Worm (Caenorhabditis elegans) whole organism, young adult: ENCODE data around the gene sre-3.

Experiments
- B0019.2 ChIP-seq: fragments of 200-800 bp; sonication (Bioruptor generic); conservative IDR thresholded peaks from 2 replicates; pipeline ENCODE4 v1.3.6; 2022; ENCODE audit warnings: missing genetic modification reagents, missing genetic modification characterization, missing compliant biosample characterization
- F10E7.11 ChIP-seq: sonication (generic microtip); optimal IDR thresholded peaks from 2 replicates; lab custom pipeline; 2017; ENCODE audit warnings: mild to moderate bottlenecking, missing genetic modification characterization, moderate library complexity, missing compliant biosample characterization
- F33H1.4 ChIP-seq: fragments of 200-800 bp; sonication (Bioruptor generic); IDR thresholded peaks from 2 replicates; pipeline ENCODE4 v1.3.6; 2022; ENCODE audit warnings: missing genetic modification reagents, missing genetic modification characterization, missing compliant biosample characterization
- F37B4.10 ChIP-seq: fragments of 200-800 bp; sonication (Bioruptor generic); IDR thresholded peaks from 2 replicates; pipeline ENCODE4 v1.3.6; 2022; ENCODE audit warnings: missing genetic modification characterization, missing compliant biosample characterization
- F55B11.4 ChIP-seq: sonication (generic microtip); optimal IDR thresholded peaks from 2 replicates; lab custom pipeline; 2016; ENCODE audit warnings: missing compliant biosample characterization, missing genetic modification characterization, borderline replicate concordance; ENCODE audit not compliant: insufficient read depth
- K11D2.4 ChIP-seq: fragments of 200-800 bp; sonication (Bioruptor generic); IDR thresholded peaks from 2 replicates; pipeline ENCODE4 v1.3.6; 2022; ENCODE audit warnings: missing genetic modification reagents, missing genetic modification characterization, missing compliant biosample characterization
- T07F8.4 ChIP-seq: sonication (generic microtip); optimal IDR thresholded peaks from 2 replicates; lab custom pipeline; 2016; ENCODE audit warnings: mild to moderate bottlenecking, missing genetic modification characterization, moderate library complexity, missing compliant biosample characterization
- Y53G8AR.9 ChIP-seq: fragments of 200-800 bp; sonication (Bioruptor generic); conservative IDR thresholded peaks from 2 replicates; pipeline ENCODE4 v1.3.6; 2022; ENCODE audit warnings: missing genetic modification reagents, missing genetic modification characterization, missing compliant biosample characterization
- Y56A3A.18 ChIP-seq: fragments of 200-800 bp; sonication (Bioruptor generic); IDR thresholded peaks from 2 replicates; pipeline ENCODE4 v1.3.6; 2022; ENCODE audit warnings: missing genetic modification reagents, missing genetic modification characterization, missing compliant biosample characterization
- ZK185.1 ChIP-seq: sonication (generic microtip); optimal IDR thresholded peaks from 2 replicates; lab custom pipeline; 2016; ENCODE audit warnings: mild to moderate bottlenecking, missing genetic modification characterization, missing compliant biosample characterization; ENCODE audit not compliant: poor library complexity, severe bottlenecking
- akir-1 ChIP-seq: fragments of 200-800 bp; sonication (Bioruptor generic); optimal IDR thresholded peaks from 2 replicates; lab custom pipeline; 2018; ENCODE audit warnings: mild to moderate bottlenecking, missing genetic modification characterization, moderate library complexity, missing compliant biosample characterization
- ama-1 ChIP-seq, 3 experiments: fragments of 150-350 bp in 1 of 3; sonication (generic microtip) in 2 of 3; optimal IDR thresholded peaks; 2 replicates each; lab custom pipeline; 2014 to 2018; ENCODE audit warnings: missing biosample characterization in 2 of 3, missing genetic modification characterization in 2 of 3, missing genetic modification reagents in 2 of 3
- atf-7 ChIP-seq: sonication (generic microtip); optimal IDR thresholded peaks from 2 replicates; lab custom pipeline; 2017; ENCODE audit warnings: mild to moderate bottlenecking, missing genetic modification characterization, missing compliant biosample characterization
- athp-1 ChIP-seq: sonication (generic microtip); optimal IDR thresholded peaks from 2 replicates; lab custom pipeline; 2017; ENCODE audit warnings: mild to moderate bottlenecking, missing genetic modification characterization, missing compliant biosample characterization
- attf-3 ChIP-seq: fragments of 200-800 bp; sonication (Bioruptor generic); conservative IDR thresholded peaks from 2 replicates; pipeline ENCODE4 v1.3.6; 2022; ENCODE audit warnings: missing genetic modification reagents, missing genetic modification characterization, missing compliant biosample characterization
- attf-5 ChIP-seq: fragments of 200-800 bp; sonication (Bioruptor generic); optimal IDR thresholded peaks from 2 replicates; lab custom pipeline; 2018; ENCODE audit warnings: mild to moderate bottlenecking, missing genetic modification characterization, missing compliant biosample characterization
- bed-2 ChIP-seq: fragments of 200-800 bp; sonication (Bioruptor generic); IDR thresholded peaks from 2 replicates; pipeline ENCODE4 v1.3.6; 2022; ENCODE audit warnings: missing genetic modification reagents, missing genetic modification characterization, missing compliant biosample characterization
- ceh-27 ChIP-seq: fragments of 200-800 bp; sonication (Bioruptor generic); optimal IDR thresholded peaks from 2 replicates; lab custom pipeline; 2018; ENCODE audit warnings: mild to moderate bottlenecking, missing genetic modification characterization, moderate library complexity, missing compliant biosample characterization
- ceh-40 ChIP-seq: fragments of 200-800 bp; sonication (Bioruptor generic); IDR thresholded peaks from 2 replicates; pipeline ENCODE4 v1.3.6; 2022; ENCODE audit warnings: missing genetic modification characterization, missing compliant biosample characterization
- ceh-91 ChIP-seq: fragments of 200-800 bp; sonication (Bioruptor generic); IDR thresholded peaks from 2 replicates; pipeline ENCODE4 v1.3.6; 2022; ENCODE audit warnings: missing genetic modification reagents, missing genetic modification characterization, missing compliant biosample characterization
- chd-7 ChIP-seq: sonication (generic microtip); optimal IDR thresholded peaks from 2 replicates; lab custom pipeline; 2016; ENCODE audit warnings: mild to moderate bottlenecking, missing genetic modification characterization, moderate library complexity, missing compliant biosample characterization
- dpff-1 ChIP-seq: sonication (generic microtip); optimal IDR thresholded peaks from 2 replicates; lab custom pipeline; 2017; ENCODE audit warnings: mild to moderate bottlenecking, missing genetic modification characterization, missing compliant biosample characterization
- him-1 ChIP-seq: sonication (generic microtip); optimal IDR thresholded peaks from 2 replicates; lab custom pipeline; 2016; ENCODE audit warnings: missing genotype, missing genetic modification reagents, missing genetic modification characterization, missing compliant biosample characterization
- hmg-1.2 ChIP-seq: fragments of 200-800 bp; sonication (Bioruptor generic); IDR thresholded peaks from 2 replicates; pipeline ENCODE4 v1.3.6; 2022; ENCODE audit warnings: missing genetic modification reagents, missing genetic modification characterization, missing compliant biosample characterization
- hsf-1 ChIP-seq: fragments of 200-800 bp; sonication (Bioruptor generic); IDR thresholded peaks from 2 replicates; pipeline ENCODE4 v1.3.6; 2022; ENCODE audit warnings: missing genetic modification reagents, missing genetic modification characterization, missing compliant biosample characterization
- let-526 ChIP-seq: fragments of 200-800 bp; sonication (Bioruptor generic); IDR thresholded peaks from 2 replicates; pipeline ENCODE4 v1.3.6; 2022; ENCODE audit warnings: missing genetic modification reagents, missing genetic modification characterization, missing compliant biosample characterization
- lin-40 ChIP-seq: sonication (generic microtip); optimal IDR thresholded peaks from 2 replicates; lab custom pipeline; 2016; ENCODE audit warnings: missing genetic modification characterization, mild to moderate bottlenecking, missing compliant biosample characterization, missing genotype, missing genetic modification reagents
- lin-54 ChIP-seq: fragments of 200-800 bp; sonication (Bioruptor generic); optimal IDR thresholded peaks from 2 replicates; lab custom pipeline; 2018; ENCODE audit warnings: mild to moderate bottlenecking, missing genetic modification characterization, missing compliant biosample characterization
- lir-1 ChIP-seq: fragments of 200-800 bp; sonication (Bioruptor generic); conservative IDR thresholded peaks from 2 replicates; pipeline ENCODE4 v1.3.6; 2022; ENCODE audit warnings: missing genetic modification reagents, missing genetic modification characterization, missing compliant biosample characterization
- lsl-1 ChIP-seq: fragments of 200-800 bp; sonication (Bioruptor generic); optimal IDR thresholded peaks from 2 replicates; lab custom pipeline; 2018; ENCODE audit warnings: mild to moderate bottlenecking, missing genetic modification characterization, moderate library complexity, missing compliant biosample characterization
- madf-3 ChIP-seq: fragments of 200-800 bp; sonication (Bioruptor generic); IDR thresholded peaks from 2 replicates; pipeline ENCODE4 v1.3.6; 2022; ENCODE audit warnings: missing genetic modification reagents, missing genetic modification characterization, missing compliant biosample characterization
- madf-6 ChIP-seq: fragments of 200-800 bp; sonication (Bioruptor generic); IDR thresholded peaks from 2 replicates; pipeline ENCODE4 v1.3.6; 2022; ENCODE audit warnings: missing genetic modification reagents, missing genetic modification characterization, missing compliant biosample characterization
- madf-8 ChIP-seq: fragments of 200-800 bp; sonication (Bioruptor generic); conservative IDR thresholded peaks from 2 replicates; pipeline ENCODE4 v1.3.6; 2022; ENCODE audit warnings: missing genetic modification reagents, missing genetic modification characterization, missing compliant biosample characterization
- mel-28 ChIP-seq: sonication (generic microtip); optimal IDR thresholded peaks from 2 replicates; lab custom pipeline; 2016; ENCODE audit warnings: borderline replicate concordance, mild to moderate bottlenecking, missing genetic modification characterization, missing compliant biosample characterization
- mxl-1 ChIP-seq: sonication (generic microtip); optimal IDR thresholded peaks from 2 replicates; lab custom pipeline; 2016; ENCODE audit warnings: missing genetic modification characterization, missing compliant biosample characterization
- nfyb-1 ChIP-seq: fragments of 200-800 bp; sonication (Bioruptor generic); IDR thresholded peaks from 2 replicates; pipeline ENCODE4 v1.3.6; 2022; ENCODE audit warnings: missing genetic modification reagents, missing genetic modification characterization, missing compliant biosample characterization
- nhr-90 ChIP-seq: sonication (generic microtip); optimal IDR thresholded peaks from 2 replicates; lab custom pipeline; 2016; ENCODE audit warnings: missing genotype, mild to moderate bottlenecking, missing genetic modification characterization, missing compliant biosample characterization
- pbrm-1 ChIP-seq: fragments of 200-800 bp; sonication (Bioruptor generic); IDR thresholded peaks from 2 replicates; pipeline ENCODE4 v1.3.6; 2022; ENCODE audit warnings: missing genetic modification reagents, missing genetic modification characterization, missing compliant biosample characterization
- pha-4 ChIP-seq: fragments of 150-350 bp; sonication (generic microtip); optimal IDR thresholded peaks from 2 replicates; lab custom pipeline; 2014; ENCODE audit warnings: missing biosample characterization, missing genetic modification reagents, missing genetic modification characterization
- rcor-1 ChIP-seq: fragments of 200-800 bp; sonication (Bioruptor generic); IDR thresholded peaks from 2 replicates; pipeline ENCODE4 v1.3.6; 2022; ENCODE audit warnings: missing genetic modification reagents, missing genetic modification characterization, missing compliant biosample characterization
- rec-8 ChIP-seq, 2 experiments: sonication (generic microtip); optimal IDR thresholded peaks; 2 replicates each; lab custom pipeline; 2016; ENCODE audit warnings: mild to moderate bottlenecking in 2 of 2, missing genetic modification characterization in 2 of 2, missing genetic modification reagents in 2 of 2, missing genotype in 2 of 2, missing biosample characterization in 1 of 2, missing compliant biosample characterization in 1 of 2, moderate library complexity in 1 of 2
- rpc-1 ChIP-seq, 2 experiments: fragments of 150-350 bp in 1 of 2; sonication (generic microtip) in 1 of 2; optimal IDR thresholded peaks; 2 replicates each; lab custom pipeline; 2014 to 2018; ENCODE audit warnings: missing biosample characterization in 1 of 2, missing genetic modification characterization in 1 of 2, missing genetic modification reagents in 1 of 2, missing genotype in 1 of 2
- sea-2 ChIP-seq: fragments of 200-800 bp; sonication (Bioruptor generic); IDR thresholded peaks from 2 replicates; pipeline ENCODE4 v1.3.6; 2022; ENCODE audit warnings: missing genetic modification characterization, missing compliant biosample characterization
- unc-62 ChIP-seq: fragments of 150-350 bp; optimal IDR thresholded peaks from 2 replicates; lab custom pipeline; 2014; ENCODE audit warnings: missing biosample characterization, missing genetic modification reagents, missing genetic modification characterization
- xnd-1 ChIP-seq: sonication (generic microtip); optimal IDR thresholded peaks from 2 replicates; lab custom pipeline; 2016; ENCODE audit warnings: missing genotype, missing genetic modification reagents, missing genetic modification characterization, missing compliant biosample characterization
- zim-3 ChIP-seq: sonication (generic microtip); optimal IDR thresholded peaks from 2 replicates; lab custom pipeline; 2017; ENCODE audit warnings: mild to moderate bottlenecking, missing genetic modification characterization, moderate library complexity, missing compliant biosample characterization
- ztf-28 ChIP-seq: fragments of 200-800 bp; sonication (Bioruptor generic); IDR thresholded peaks from 2 replicates; pipeline ENCODE4 v1.3.6; 2022; ENCODE audit warnings: missing genetic modification reagents, missing genetic modification characterization, missing compliant biosample characterization

sre-3 gene

DNA sequence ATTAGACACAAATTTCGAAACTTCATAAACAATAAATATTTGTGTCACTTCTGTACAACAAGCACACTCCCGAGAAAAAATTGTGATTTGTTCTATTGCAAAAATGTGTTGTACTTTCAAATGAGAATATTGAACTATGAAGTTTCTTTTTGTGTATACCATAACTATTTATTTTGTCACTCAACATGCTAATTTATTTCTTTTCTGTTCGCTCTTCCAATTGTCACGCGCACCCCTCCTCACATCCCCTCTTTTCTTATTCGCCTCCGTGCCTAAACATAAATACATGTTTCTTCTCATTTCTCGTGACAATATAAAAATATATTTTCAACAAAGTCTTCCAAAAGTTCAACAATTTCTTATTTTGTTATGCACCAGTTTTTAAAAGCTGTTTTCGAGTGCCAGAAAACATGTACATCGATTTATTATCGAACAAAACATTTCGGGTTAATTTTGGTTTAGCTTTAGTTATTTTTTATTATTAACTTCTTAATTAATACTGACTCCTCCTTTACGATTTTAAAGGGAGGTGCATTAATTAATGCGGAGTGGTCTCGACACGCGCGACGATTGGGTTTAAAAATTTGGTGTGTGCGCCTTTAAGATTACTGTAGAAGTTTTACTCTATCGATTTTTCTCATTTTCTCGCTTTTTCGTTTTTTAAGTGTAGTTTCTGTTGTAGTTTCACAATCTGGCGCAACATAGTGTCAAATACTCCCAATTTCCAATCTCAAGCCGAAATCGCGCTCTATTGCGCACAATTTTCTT is 8.6 kb downstream of the sre-3 start (continued):
- TF ChIP-seq bed-2 (no peak), hsf-1 (GFP tag; lab: Robert Waterston, UW) (no peak), zim-3 (tag; lab: Kevin White, UChicago) (no peak), Y56A3A.18 (no peak), Y53G8AR.9 (no peak), athp-1 (tag; lab: Kevin White, UChicago) (no peak), chd-7 (tag; lab: Kevin White, UChicago) (no peak), unc-62 (GFP tag; lab: Kevin White, UChicago) (peak; percentile 45), lsl-1 (peak; percentile 87), hmg-1.2 (no peak), F37B4.10 (GFP tag; lab: Robert Waterston, UW) (no peak), lin-40 (tag; lab: Kevin White, UChicago) (no peak), rec-8 (tag; optimal IDR thresholded peaks at IDR 0.05; lab: Kevin White, UChicago) (no peak), atf-7 (tag; lab: Kevin White, UChicago) (no peak), dpff-1 (no peak), madf-8 (GFP tag; lab: Robert Waterston, UW) (peak; percentile 70; the same call in 1 of the 2 replicates), ZK185.1 (no peak), F55B11.4 (tag; lab: Kevin White, UChicago) (no peak), T07F8.4 (no peak), lir-1 (GFP tag; lab: Robert Waterston, UW) (no peak), F10E7.11 (no peak), akir-1 (no peak), ztf-28 (no peak), nfyb-1 (GFP tag; lab: Robert Waterston, UW) (no peak), lin-54 (GFP tag; lab: Kevin White, UChicago) (no peak), pha-4 (no peak), mel-28 (tag; lab: Kevin White, UChicago) (no peak), sea-2 (no peak), ama-1 (optimal IDR thresholded peaks at IDR 0.05; lab: Kevin White, UChicago) (peak; percentile 21), ama-1 (GFP tag; optimal IDR thresholded peaks at IDR 0.05; lab: Kevin White, UChicago) (no peak), madf-3 (GFP tag; lab: Robert Waterston, UW) (no peak), B0019.2 (no peak), rpc-1 (optimal IDR thresholded peaks at IDR 0.05; lab: Kevin White, UChicago) (no peak), rpc-1 (tag; optimal IDR thresholded peaks at IDR 0.05; lab: Kevin White, UChicago) (no peak), ceh-40 (GFP tag; lab: Robert Waterston, UW) (no peak), K11D2.4 (no peak), attf-5 (GFP tag; lab: Kevin White, UChicago) (no peak), mxl-1 (no peak), nhr-90 (tag; lab: Kevin White, UChicago) (no peak), let-526 (GFP tag; lab: Robert Waterston, UW) (no peak), ceh-27 (GFP tag; lab: Kevin White, UChicago) (no peak), xnd-1 (tag; lab: Kevin White, UChicago) (peak; percentile 70), him-1 (peak; percentile 49), attf-3 (no peak), pbrm-1 (GFP tag; lab: Robert Waterston, UW) (no peak), ceh-91 (0 out of 2 replicates have a peak, but pooled peaks have one; percentile 34), F33H1.4 (peak; percentile 85), rcor-1 (no peak), madf-6 (peak; percentile 87)
